Worm (Caenorhabditis elegans) whole organism, L2 larva: ENCODE data around the gene glb-19.

ENCODE experiments used
- ama-1 ChIP-seq: fragments of 150-350 bp; optimal IDR thresholded peaks from 2 replicates; lab custom pipeline; 2018; ENCODE audit warnings: inconsistent platforms
- blmp-1 ChIP-seq: sonication (generic microtip); optimal IDR thresholded peaks from 2 replicates; lab custom pipeline; 2017; ENCODE audit warnings: missing genetic modification characterization, mild to moderate bottlenecking, missing compliant biosample characterization, antibody characterized with exemption, moderate library complexity; ENCODE audit not compliant: insufficient read depth
- ceh-82 ChIP-seq: fragments of 150-350 bp; optimal IDR thresholded peaks from 2 replicates; lab custom pipeline; 2014; ENCODE audit warnings: missing biosample characterization, missing genetic modification characterization
- lin-13 ChIP-seq: fragments of 150-350 bp; optimal IDR thresholded peaks from 2 replicates; lab custom pipeline; 2014; ENCODE audit warnings: missing biosample characterization, missing genetic modification reagents, missing genetic modification characterization
- mdl-1 ChIP-seq, 2 experiments: fragments of 150-350 bp in 1 of 2; sonication (generic microtip) in 1 of 2; optimal IDR thresholded peaks; 2 replicates each; lab custom pipeline; 2017; ENCODE audit warnings: missing biosample characterization in 2 of 2, missing genetic modification characterization in 2 of 2
- nhr-11 ChIP-seq: fragments of 150-350 bp; optimal IDR thresholded peaks from 2 replicates; lab custom pipeline; 2014; ENCODE audit warnings: missing biosample characterization, missing genetic modification characterization
- peb-1 ChIP-seq: fragments of 150-350 bp; optimal IDR thresholded peaks from 2 replicates; lab custom pipeline; 2014; ENCODE audit warnings: missing biosample characterization, missing genetic modification characterization
- snpc-4 ChIP-seq: fragments of 150-350 bp; optimal IDR thresholded peaks from 2 replicates; lab custom pipeline; 2014; ENCODE audit warnings: missing biosample characterization, missing genetic modification characterization
- unc-62 ChIP-seq: fragments of 150-350 bp; optimal IDR thresholded peaks from 2 replicates; lab custom pipeline; 2014; ENCODE audit warnings: missing biosample characterization, missing genetic modification reagents, missing genetic modification characterization
- zag-1 ChIP-seq: fragments of 150-350 bp; optimal IDR thresholded peaks from 2 replicates; lab custom pipeline; 2014; ENCODE audit warnings: missing biosample characterization, missing genetic modification characterization
- ztf-11 ChIP-seq: sonication (generic microtip); optimal IDR thresholded peaks from 2 replicates; lab custom pipeline; 2017; ENCODE audit warnings: missing biosample characterization, missing genetic modification characterization
- ztf-4 ChIP-seq: fragments of 150-350 bp; optimal IDR thresholded peaks from 2 replicates; lab custom pipeline; 2014; ENCODE audit warnings: missing biosample characterization, missing genetic modification characterization

DNA sequence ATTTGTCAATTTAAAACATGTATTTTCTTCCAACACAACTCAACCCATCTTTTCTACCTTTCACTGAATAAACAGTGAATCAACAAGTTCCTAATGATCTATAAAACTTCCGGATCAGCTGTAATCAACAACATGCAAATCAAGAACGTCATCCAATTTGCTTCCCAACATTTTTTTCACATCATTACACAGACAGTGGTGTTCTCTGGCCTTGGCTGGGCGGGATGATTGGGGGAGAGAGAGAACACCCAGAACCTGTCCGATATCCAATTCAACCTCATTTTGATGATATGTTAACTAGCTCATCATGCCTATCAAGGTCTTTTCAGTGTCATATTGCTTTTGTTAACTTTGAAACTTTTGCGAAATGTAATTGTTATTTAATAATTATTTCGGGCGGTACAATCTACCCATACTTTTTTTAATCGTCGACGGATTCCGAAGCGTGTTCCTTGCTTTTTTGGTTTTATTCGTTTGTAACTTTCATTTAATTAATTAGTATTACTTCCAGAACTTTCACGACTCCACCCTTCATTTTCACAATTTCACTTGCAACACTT is 38.9 kb downstream of the glb-19 start, which contains the start of gene ptr-14:
- TF ChIP-seq zag-1 (no peak), ztf-4 (no peak), snpc-4 (tag; lab: Kevin White, UChicago) (no peak), blmp-1 (tag; lab: Kevin White, UChicago) (no peak), mdl-1 (tag; optimal IDR thresholded peaks at IDR 0.05; lab: Kevin White, UChicago) (no peak), ztf-11 (tag; lab: Kevin White, UChicago) (no peak), unc-62 (no peak), nhr-11 (tag; lab: Kevin White, UChicago) (no peak), ceh-82 (tag; lab: Kevin White, UChicago) (no peak), peb-1 (tag; lab: Kevin White, UChicago) (no peak), lin-13 (GFP tag; lab: Kevin White, UChicago) (no peak), ama-1 (lab: Kevin White, UChicago) (no peak)
